Fruit fly (Drosophila melanogaster): Measurements from ENCODE around the gene CG15443.
A peak's percentile ranks its signal among the peaks of the same experiment; 100 is the strongest.

The CG15443 gene

dm6 chr2L:4456539-4456994, 6.7 kb downstream of the CG15443 start, which contains the start of gene Gs1l (continued):
- no peak for TF ChIP-seq CG7745 (tag; optimal IDR thresholded peaks at IDR 0.05)
- no peak for TF ChIP-seq her (GFP tag; optimal IDR thresholded peaks at IDR 0.05)
- peak; percentile 33 for TF ChIP-seq grau (tag; optimal IDR thresholded peaks at IDR 0.05)
- TF ChIP-seq CG10543 (GFP tag; optimal IDR thresholded peaks at IDR 0.05) = no peak
- 0 out of 2 replicates have a peak, but pooled peaks have one; percentile 21 for TF ChIP-seq stc (GFP tag; IDR thresholded peaks at IDR 0.05)
- no peak for TF ChIP-seq CG7786 (GFP tag; optimal IDR thresholded peaks at IDR 0.05)
- TF ChIP-seq CoRest (tag; optimal IDR thresholded peaks at IDR 0.05) = peak; percentile 23
- TF ChIP-seq Sox102F (GFP tag; optimal IDR thresholded peaks at IDR 0.05) = no peak
- no peak for TF ChIP-seq CG10321 (GFP tag; IDR thresholded peaks at IDR 0.05)
- no peak for TF ChIP-seq nmo (GFP tag; optimal IDR thresholded peaks at IDR 0.05)
- TF ChIP-seq kay (GFP tag; optimal IDR thresholded peaks at IDR 0.05) = no peak
- TF ChIP-seq CG11695 (GFP tag; IDR thresholded peaks at IDR 0.05) = no peak
- TF ChIP-seq Fer1 (GFP tag; optimal IDR thresholded peaks at IDR 0.05) = peak; percentile 42
- TF ChIP-seq CG7556 (GFP tag; optimal IDR thresholded peaks at IDR 0.05) = no peak
- TF ChIP-seq BtbVII (GFP tag; optimal IDR thresholded peaks at IDR 0.05) = no peak
- no peak for TF ChIP-seq lbe (GFP tag; optimal IDR thresholded peaks at IDR 0.05)
- no peak for TF ChIP-seq gro (GFP tag; optimal IDR thresholded peaks at IDR 0.05)
- no peak for TF ChIP-seq chn (GFP tag; optimal IDR thresholded peaks at IDR 0.05)
- TF ChIP-seq Opbp (GFP tag; IDR thresholded peaks at IDR 0.05; ENCODE audit: partially characterized antibody) = 0 out of 3 replicates have a peak, but pooled peaks have one; percentile 11
- TF ChIP-seq fu2 (GFP tag; optimal IDR thresholded peaks at IDR 0.05) = no peak
- no peak for TF ChIP-seq CG6175 (GFP tag; IDR thresholded peaks at IDR 0.05)
- peak; percentile 34 for TF ChIP-seq unpg (GFP tag; optimal IDR thresholded peaks at IDR 0.05)
- TF ChIP-seq trem (tag; optimal IDR thresholded peaks at IDR 0.05) = no peak
- no peak for TF ChIP-seq CG1647 (GFP tag; optimal IDR thresholded peaks at IDR 0.05)
- no peak for TF ChIP-seq CG17802 (tag; optimal IDR thresholded peaks at IDR 0.05)
- no peak for TF ChIP-seq maf-S (GFP tag; optimal IDR thresholded peaks at IDR 0.05)
- no peak for TF ChIP-seq chif (GFP tag; optimal IDR thresholded peaks at IDR 0.05)
- TF ChIP-seq CG6813 (GFP tag; optimal IDR thresholded peaks at IDR 0.05) = no peak
- TF ChIP-seq CG8359 (GFP tag; optimal IDR thresholded peaks at IDR 0.05; ENCODE audit: borderline replicate concordance) = no peak
- TF ChIP-seq ERR (GFP tag; optimal IDR thresholded peaks at IDR 0.05) = peak; percentile 88
- no peak for TF ChIP-seq CG33557 (GFP tag; optimal IDR thresholded peaks at IDR 0.05)
- peak; percentile 36 for TF ChIP-seq CG7839 (tag; optimal IDR thresholded peaks at IDR 0.05)
- TF ChIP-seq CG4328 (GFP tag; optimal IDR thresholded peaks at IDR 0.05) = no peak
- TF ChIP-seq CG9797 (GFP tag; optimal IDR thresholded peaks at IDR 0.05) = peak; percentile 46
- no peak for TF ChIP-seq jigr1 (GFP tag; IDR thresholded peaks at IDR 0.05)
- TF ChIP-seq bowl (GFP tag; IDR thresholded peaks at IDR 0.05) = no peak
- no peak for TF ChIP-seq ato (GFP tag; IDR thresholded peaks at IDR 0.05; ENCODE audit: partially characterized antibody)
- TF ChIP-seq CG6689 (GFP tag; IDR thresholded peaks at IDR 0.05) = no peak
- TF ChIP-seq CG11093 (GFP tag; IDR thresholded peaks at IDR 0.05) = no peak
- TF ChIP-seq hth (optimal IDR thresholded peaks at IDR 0.05) = no peak
- TF ChIP-seq Eip74EF (GFP tag; optimal IDR thresholded peaks at IDR 0.05) = peak in 1 of 2 experiments; percentile 68
- TF ChIP-seq Ptx1 (GFP tag; IDR thresholded peaks at IDR 0.05) = peak; percentile 48; the same call in 1 of the 2 replicates
- TF ChIP-seq CG8089 (GFP tag; optimal IDR thresholded peaks at IDR 0.05) = no peak
- no peak for TF ChIP-seq nerfin-1 (tag; optimal IDR thresholded peaks at IDR 0.05)
- TF ChIP-seq org-1 (GFP tag; optimal IDR thresholded peaks at IDR 0.05) = no peak
- no peak for TF ChIP-seq exex (tag; optimal IDR thresholded peaks at IDR 0.05)
- no peak for TF ChIP-seq Antp (GFP tag; optimal IDR thresholded peaks at IDR 0.05)
- TF ChIP-seq Atf6 (GFP tag; IDR thresholded peaks at IDR 0.05) = no peak
- no peak for TF ChIP-seq CG14050 (GFP tag; IDR thresholded peaks at IDR 0.05)
- no peak for TF ChIP-seq tin (GFP tag; optimal IDR thresholded peaks at IDR 0.05)
- TF ChIP-seq shn (GFP tag; optimal IDR thresholded peaks at IDR 0.05) = no peak

Data from whole organism, embryonic.